Worm (Caenorhabditis elegans): ENCODE results near the gene W03A5.6.

- TF ChIP-seq ama-1 (optimal IDR thresholded peaks at IDR 0.05), result no peak
- no peak for TF ChIP-seq Y105C5A.15 (GFP tag; IDR thresholded peaks at IDR 0.05)
- TF ChIP-seq fkh-10 (GFP tag; optimal IDR thresholded peaks at IDR 0.05), result no peak
- no peak for TF ChIP-seq duxl-1 (tag; optimal IDR thresholded peaks at IDR 0.05; ENCODE audit: poor library complexity)
- no peak for TF ChIP-seq nhr-28 (tag; optimal IDR thresholded peaks at IDR 0.05)
- TF ChIP-seq dmd-8 (GFP tag; IDR thresholded peaks at IDR 0.05), result no peak
- TF ChIP-seq unc-62 (GFP tag; optimal IDR thresholded peaks at IDR 0.05 in 1 of 2), result no peak
- no peak for TF ChIP-seq unc-62 (tag; optimal IDR thresholded peaks at IDR 0.05)
- TF ChIP-seq set-16 (GFP tag; IDR thresholded peaks at IDR 0.05), result no peak
- no peak for TF ChIP-seq nhr-10 (tag; optimal IDR thresholded peaks at IDR 0.05)
- TF ChIP-seq daf-12 (tag; optimal IDR thresholded peaks at IDR 0.05), result no peak
These were observed 58.4 kb downstream of the W03A5.6 start, which contains the start of gene Y32H12A.6 for ce11 chrIII:5382073-5382472.
